Worm (Caenorhabditis elegans) whole organism, late embryonic: Measurements from ENCODE around the gene ztf-18.

ENCODE experiments used
- C38D4.7 ChIP-seq: fragments of 200-800 bp; sonication (Bioruptor generic); optimal IDR thresholded peaks from 2 replicates; lab custom pipeline; 2018; ENCODE audit warnings: mild to moderate bottlenecking, missing genetic modification characterization, moderate library complexity, missing compliant biosample characterization
- F13H6.1 ChIP-seq: sonication (generic microtip); optimal IDR thresholded peaks from 2 replicates; lab custom pipeline; 2016; ENCODE audit warnings: missing genetic modification characterization, missing compliant biosample characterization
- K02D7.2 ChIP-seq: sonication (generic microtip); optimal IDR thresholded peaks from 2 replicates; lab custom pipeline; 2017; ENCODE audit warnings: mild to moderate bottlenecking, missing genetic modification characterization, missing compliant biosample characterization
- K09A11.1 ChIP-seq: sonication (generic microtip); optimal IDR thresholded peaks from 2 replicates; lab custom pipeline; 2017; ENCODE audit warnings: antibody characterized with exemption, mild to moderate bottlenecking, missing genetic modification characterization, missing compliant biosample characterization; ENCODE audit not compliant: insufficient read depth
- T23F11.4 ChIP-seq: fragments of 200-800 bp; sonication (Bioruptor generic); optimal IDR thresholded peaks from 2 replicates; lab custom pipeline; 2018; ENCODE audit warnings: mild to moderate bottlenecking, missing genetic modification characterization, missing compliant biosample characterization
- ahr-1 ChIP-seq: sonication (generic microtip); optimal IDR thresholded peaks from 2 replicates; lab custom pipeline; 2016; ENCODE audit warnings: missing genetic modification characterization, missing compliant biosample characterization
- ama-1 ChIP-seq: fragments of 150-350 bp; optimal IDR thresholded peaks from 2 replicates; lab custom pipeline; 2014
- ceh-14 ChIP-seq: sonication (generic microtip); optimal IDR thresholded peaks from 2 replicates; lab custom pipeline; 2016; ENCODE audit warnings: missing genotype, missing genetic modification characterization, missing compliant biosample characterization
- ceh-18 ChIP-seq: sonication (generic microtip); optimal IDR thresholded peaks from 2 replicates; lab custom pipeline; 2016; ENCODE audit warnings: missing genetic modification characterization, missing compliant biosample characterization
- ceh-19 ChIP-seq: fragments of 200-800 bp; sonication (Bioruptor generic); optimal IDR thresholded peaks from 2 replicates; lab custom pipeline; 2018; ENCODE audit warnings: mild to moderate bottlenecking, missing genetic modification characterization, missing compliant biosample characterization
- ceh-2 ChIP-seq: sonication (generic microtip); optimal IDR thresholded peaks from 2 replicates; lab custom pipeline; 2016; ENCODE audit warnings: missing genotype, missing genetic modification characterization, missing compliant biosample characterization
- ceh-24 ChIP-seq: sonication (generic microtip); optimal IDR thresholded peaks from 2 replicates; lab custom pipeline; 2016; ENCODE audit warnings: mild to moderate bottlenecking, missing genetic modification characterization, missing compliant biosample characterization
- ceh-30 ChIP-seq: fragments of 150-350 bp; optimal IDR thresholded peaks from 2 replicates; lab custom pipeline; 2014; ENCODE audit warnings: missing biosample characterization, missing genetic modification characterization
- ceh-9 ChIP-seq: sonication (generic microtip); optimal IDR thresholded peaks from 2 replicates; lab custom pipeline; 2016; ENCODE audit warnings: mild to moderate bottlenecking, missing genetic modification characterization, inconsistent platforms, missing compliant biosample characterization
- che-1 ChIP-seq: sonication (generic microtip); optimal IDR thresholded peaks from 2 replicates; lab custom pipeline; 2016; ENCODE audit warnings: mild to moderate bottlenecking, missing genetic modification characterization, missing compliant biosample characterization
- dmd-4 ChIP-seq: sonication (generic microtip); optimal IDR thresholded peaks from 2 replicates; lab custom pipeline; 2016; ENCODE audit warnings: borderline replicate concordance, missing genetic modification characterization, missing compliant biosample characterization
- dve-1 ChIP-seq: sonication (generic microtip); optimal IDR thresholded peaks from 2 replicates; lab custom pipeline; 2017; ENCODE audit warnings: antibody characterized with exemption, mild to moderate bottlenecking, missing genetic modification characterization, missing compliant biosample characterization
- elt-2 ChIP-seq: sonication (generic microtip); optimal IDR thresholded peaks from 2 replicates; lab custom pipeline; 2016; ENCODE audit warnings: missing genetic modification reagents, missing genetic modification characterization, missing compliant biosample characterization
- elt-4 ChIP-seq: sonication (generic microtip); optimal IDR thresholded peaks from 2 replicates; lab custom pipeline; 2016; ENCODE audit warnings: missing genetic modification characterization, missing compliant biosample characterization
- ets-4 ChIP-seq: sonication (generic microtip); optimal IDR thresholded peaks from 2 replicates; lab custom pipeline; 2016; ENCODE audit warnings: missing genetic modification characterization, missing compliant biosample characterization
- fkh-10 ChIP-seq: fragments of 150-350 bp; optimal IDR thresholded peaks from 2 replicates; lab custom pipeline; 2014; ENCODE audit warnings: missing biosample characterization, missing genetic modification reagents, missing genetic modification characterization
- hlh-30 ChIP-seq: sonication (generic microtip); optimal IDR thresholded peaks from 2 replicates; lab custom pipeline; 2017; ENCODE audit warnings: antibody characterized with exemption, missing genetic modification characterization, missing compliant biosample characterization; ENCODE audit not compliant: insufficient read depth
- lin-11 ChIP-seq: fragments of 200-800 bp; sonication (Bioruptor generic); optimal IDR thresholded peaks from 2 replicates; lab custom pipeline; 2018; ENCODE audit warnings: mild to moderate bottlenecking, missing genetic modification characterization, missing compliant biosample characterization
- madf-2 ChIP-seq: sonication (generic microtip); optimal IDR thresholded peaks from 2 replicates; lab custom pipeline; 2017; ENCODE audit warnings: missing genetic modification characterization, missing compliant biosample characterization
- mec-3 ChIP-seq: sonication (generic microtip); optimal IDR thresholded peaks from 2 replicates; lab custom pipeline; 2016; ENCODE audit warnings: borderline replicate concordance, missing genetic modification characterization, missing compliant biosample characterization
- nfya-1 ChIP-seq: sonication (generic microtip); optimal IDR thresholded peaks from 2 replicates; lab custom pipeline; 2017; ENCODE audit warnings: missing genetic modification characterization, mild to moderate bottlenecking, missing compliant biosample characterization, antibody characterized with exemption, moderate library complexity
- nhr-232 ChIP-seq: sonication (generic microtip); optimal IDR thresholded peaks from 2 replicates; lab custom pipeline; 2016; ENCODE audit warnings: missing genetic modification characterization, missing compliant biosample characterization
- odd-2 ChIP-seq: sonication (generic microtip); optimal IDR thresholded peaks from 2 replicates; lab custom pipeline; 2017; ENCODE audit warnings: antibody characterized with exemption, mild to moderate bottlenecking, missing genetic modification characterization, missing compliant biosample characterization
- pag-3 ChIP-seq: sonication (generic microtip); optimal IDR thresholded peaks from 2 replicates; lab custom pipeline; 2016; ENCODE audit warnings: missing compliant biosample characterization, missing genetic modification characterization, borderline replicate concordance
- pha-2 ChIP-seq: sonication (generic microtip); optimal IDR thresholded peaks from 2 replicates; lab custom pipeline; 2017; ENCODE audit warnings: mild to moderate bottlenecking, missing genetic modification characterization, missing compliant biosample characterization
- pha-4 ChIP-seq: fragments of 150-350 bp; optimal IDR thresholded peaks from 2 replicates; lab custom pipeline; 2018; ENCODE audit warnings: missing biosample characterization, missing genetic modification reagents, missing genetic modification characterization
- ref-2 ChIP-seq: sonication (generic microtip); optimal IDR thresholded peaks from 2 replicates; lab custom pipeline; 2016; ENCODE audit warnings: missing genetic modification characterization, missing compliant biosample characterization
- rnt-1 ChIP-seq: sonication (generic microtip); optimal IDR thresholded peaks from 2 replicates; lab custom pipeline; 2016; ENCODE audit warnings: missing genetic modification characterization, missing compliant biosample characterization
- sdc-2 ChIP-seq: sonication (generic microtip); optimal IDR thresholded peaks from 2 replicates; lab custom pipeline; 2016; ENCODE audit warnings: missing genotype, missing genetic modification characterization, missing compliant biosample characterization
- sox-2 ChIP-seq: fragments of 200-800 bp; sonication (Bioruptor generic); IDR thresholded peaks from 2 replicates; pipeline ENCODE4 v1.3.6; 2022; ENCODE audit warnings: missing genetic modification reagents, missing genetic modification characterization, missing compliant biosample characterization
- syd-9 ChIP-seq: sonication (generic microtip); optimal IDR thresholded peaks from 2 replicates; lab custom pipeline; 2016; ENCODE audit warnings: mild to moderate bottlenecking, missing genetic modification characterization, moderate library complexity, missing compliant biosample characterization
- tbx-2 ChIP-seq: sonication (generic microtip); optimal IDR thresholded peaks from 2 replicates; lab custom pipeline; 2016; ENCODE audit warnings: missing genetic modification characterization, missing compliant biosample characterization
- unc-3 ChIP-seq, 2 experiments: fragments of 200-800 bp in 1 of 2; sonication (Bioruptor generic) in 1 of 2; sonication (generic microtip) in 1 of 2; conservative IDR thresholded peaks in 1 of 2; optimal IDR thresholded peaks in 1 of 2; 2 replicates each; pipeline versions ENCODE4 v1.3.6 to Lab custom; 2016 to 2022; ENCODE audit warnings: missing compliant biosample characterization in 2 of 2, missing genetic modification characterization in 2 of 2, missing genetic modification reagents in 1 of 2
- unc-42 ChIP-seq: sonication (generic microtip); optimal IDR thresholded peaks from 2 replicates; lab custom pipeline; 2016; ENCODE audit warnings: missing genotype, missing genetic modification characterization, missing compliant biosample characterization
- unc-55 ChIP-seq: sonication (generic microtip); optimal IDR thresholded peaks from 2 replicates; lab custom pipeline; 2017; ENCODE audit warnings: missing biosample characterization, missing genetic modification reagents, missing genetic modification characterization
- unc-86 ChIP-seq: sonication (generic microtip); optimal IDR thresholded peaks from 2 replicates; lab custom pipeline; 2016; ENCODE audit warnings: missing genetic modification characterization, missing compliant biosample characterization

The ztf-18 gene

DNA sequence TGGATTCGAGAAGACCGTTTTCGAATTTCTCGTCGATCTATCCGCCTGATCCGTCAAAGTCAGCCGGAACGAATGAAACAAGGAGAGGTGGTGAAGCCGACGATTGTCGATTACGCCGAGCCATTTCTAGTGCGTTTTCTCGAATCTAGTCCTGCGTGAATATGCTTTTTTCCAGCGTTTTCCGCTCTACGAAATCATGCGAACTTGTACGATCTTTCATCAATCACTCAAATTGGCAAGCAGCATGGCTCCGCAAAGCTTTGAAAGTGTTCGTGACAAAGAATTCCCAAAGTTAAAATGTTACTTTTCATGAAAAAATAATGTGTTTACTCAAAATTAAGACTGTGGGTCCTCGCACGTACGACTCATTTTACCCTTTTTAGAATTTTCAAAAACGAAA, 1.4 kb upstream of the ztf-18 start:
- TF ChIP-seq pag-3 (tag; lab: Kevin White, UChicago) (no peak), madf-2 (tag; lab: Kevin White, UChicago) (no peak), ama-1 (no peak), unc-3 (GFP tag; conservative IDR thresholded peaks at IDR 0.05; lab: Robert Waterston, UW) (no peak), unc-3 (tag; optimal IDR thresholded peaks at IDR 0.05; lab: Kevin White, UChicago) (no peak), pha-4 (tag; lab: Kevin White, UChicago) (no peak), mec-3 (tag; lab: Kevin White, UChicago) (no peak), ceh-24 (tag; lab: Kevin White, UChicago) (no peak), T23F11.4 (GFP tag; lab: Kevin White, UChicago) (no peak), ahr-1 (tag; lab: Kevin White, UChicago) (no peak), unc-55 (GFP tag; lab: Kevin White, UChicago) (no peak), pha-2 (tag; lab: Kevin White, UChicago) (no peak), dmd-4 (tag; lab: Kevin White, UChicago) (no peak)
- TF ChIP-seq, all 69 proteins: peak for 0

- TF ChIP-seq ref-2 (tag; lab: Kevin White, UChicago) (no peak), ceh-30 (tag; lab: Kevin White, UChicago) (no peak), pha-4 (tag; lab: Kevin White, UChicago) (no peak), dmd-4 (tag; lab: Kevin White, UChicago) (no peak), ets-4 (no peak), ceh-14 (tag; lab: Kevin White, UChicago) (no peak), ceh-9 (tag; lab: Kevin White, UChicago) (no peak), che-1 (tag; lab: Kevin White, UChicago) (no peak), ceh-24 (tag; lab: Kevin White, UChicago) (no peak), unc-86 (tag; lab: Kevin White, UChicago) (no peak), K02D7.2 (tag; lab: Kevin White, UChicago) (no peak), tbx-2 (tag; lab: Kevin White, UChicago) (no peak), dve-1 (tag; lab: Kevin White, UChicago) (no peak), ceh-2 (tag; lab: Kevin White, UChicago) (no peak), sdc-2 (no peak)
- TF ChIP-seq, all 69 proteins: peak for 0
Measured at ce11 chrIII:891014-891413, 4.5 kb downstream of the ztf-18 start, which contains the start of gene T24C4.10. Gene T24C4.10 (minus strand): TSS chrIII:891243.

DNA sequence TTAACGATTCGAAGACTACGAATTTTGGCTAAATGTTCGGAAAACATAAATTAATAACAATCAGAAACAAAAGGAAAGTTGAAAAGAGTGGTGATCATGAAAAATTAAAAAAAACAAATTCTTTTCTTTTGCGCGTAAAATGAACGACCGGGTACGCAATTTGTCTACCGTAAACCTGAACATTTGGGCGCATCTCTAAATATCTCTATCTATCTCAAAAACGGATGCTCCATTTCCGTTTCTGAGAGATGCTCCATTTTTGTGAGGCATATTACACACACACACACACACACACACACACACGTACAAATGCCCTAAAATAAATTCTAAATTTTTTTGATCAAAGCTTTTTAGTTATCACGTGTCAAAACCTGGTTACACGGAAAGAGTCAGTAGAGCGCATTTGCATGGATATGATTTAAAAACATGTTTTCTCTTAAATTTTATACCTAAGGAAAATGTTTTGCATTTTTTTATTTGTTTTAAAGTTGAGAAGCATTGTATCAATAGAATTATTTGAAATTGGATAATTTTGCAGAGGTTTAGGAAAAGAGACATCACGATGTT, 6.4 kb downstream of the ztf-18 start:
- TF ChIP-seq ceh-19 (GFP tag; lab: Kevin White, UChicago), result no peak
- no peak for TF ChIP-seq elt-2 (tag; lab: Kevin White, UChicago)
- peak; percentile 40 for TF ChIP-seq unc-42 (tag; lab: Kevin White, UChicago)
- TF ChIP-seq hlh-30 (tag; lab: Kevin White, UChicago), result peak; percentile 48

DNA sequence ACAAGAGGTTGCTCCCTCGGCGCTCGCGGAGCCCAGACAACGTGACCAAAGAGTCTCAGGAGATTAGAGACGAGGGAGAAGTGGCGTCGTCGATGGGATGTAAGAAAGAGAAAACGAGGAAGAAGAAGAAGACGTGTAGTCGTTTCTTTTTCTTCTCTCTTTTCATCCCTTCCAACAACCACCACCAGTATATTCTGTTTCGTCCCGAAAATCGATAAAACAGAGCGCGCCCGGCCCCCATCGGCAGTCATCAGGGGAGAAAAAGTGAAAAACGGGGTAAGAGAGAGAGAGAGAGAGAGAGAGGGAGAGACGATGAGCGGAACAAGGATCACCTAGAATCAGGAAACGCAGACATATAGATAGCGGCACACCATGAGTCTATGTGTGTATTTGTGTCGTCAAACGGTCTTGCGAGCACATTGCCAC, 7.6 kb downstream of the ztf-18 start:
- no peak for TF ChIP-seq nhr-232 (tag; lab: Kevin White, UChicago)
- peak; percentile 71 for TF ChIP-seq nfya-1 (tag; lab: Kevin White, UChicago)
- no peak for TF ChIP-seq odd-2 (tag; lab: Kevin White, UChicago)
- no peak for TF ChIP-seq lin-11 (tag; lab: Kevin White, UChicago)
- no peak for TF ChIP-seq K02D7.2 (tag; lab: Kevin White, UChicago)
- peak; percentile 76 for TF ChIP-seq tbx-2 (tag; lab: Kevin White, UChicago)
- TF ChIP-seq K09A11.1 (tag; lab: Kevin White, UChicago), result peak; percentile 46
- TF ChIP-seq pha-2 (tag; lab: Kevin White, UChicago), result no peak
- peak; percentile 14 for TF ChIP-seq syd-9 (tag; lab: Kevin White, UChicago)
- no peak; the same call in 1 of the 2 replicates for TF ChIP-seq unc-3 (GFP tag; conservative IDR thresholded peaks at IDR 0.05; lab: Robert Waterston, UW)
- peak; percentile 45 for TF ChIP-seq unc-3 (tag; optimal IDR thresholded peaks at IDR 0.05; lab: Kevin White, UChicago)
- TF ChIP-seq elt-4 (tag; lab: Kevin White, UChicago), result no peak
- TF ChIP-seq che-1 (tag; lab: Kevin White, UChicago), result no peak
- no peak for TF ChIP-seq sox-2
- TF ChIP-seq sdc-2, result no peak
- TF ChIP-seq ahr-1 (tag; lab: Kevin White, UChicago), result no peak
- TF ChIP-seq dmd-4 (tag; lab: Kevin White, UChicago), result no peak
- peak; percentile 50 for TF ChIP-seq ceh-14 (tag; lab: Kevin White, UChicago)
- peak; percentile 73 for TF ChIP-seq unc-42 (tag; lab: Kevin White, UChicago)
- peak; percentile 68 for TF ChIP-seq ceh-19 (GFP tag; lab: Kevin White, UChicago)
- peak; percentile 44 for TF ChIP-seq fkh-10 (GFP tag; lab: Kevin White, UChicago)
- TF ChIP-seq ceh-24 (tag; lab: Kevin White, UChicago), result no peak
- TF ChIP-seq F13H6.1 (tag; lab: Kevin White, UChicago), result peak; percentile 1
- TF ChIP-seq elt-2 (tag; lab: Kevin White, UChicago), result peak; percentile 52
- TF ChIP-seq ets-4, result no peak
- no peak for TF ChIP-seq ceh-9 (tag; lab: Kevin White, UChicago)
- TF ChIP-seq C38D4.7 (GFP tag; lab: Kevin White, UChicago), result no peak
- peak; percentile 13 for TF ChIP-seq madf-2 (tag; lab: Kevin White, UChicago)
- TF ChIP-seq rnt-1, result peak; percentile 10
- peak; percentile 42 for TF ChIP-seq ceh-18
